Worm (Caenorhabditis elegans) whole organism, L4 larva: ENCODE results near the gene cpf-2.
"Not testable (repeated sequence)": the region's sequence is repeated elsewhere in the genome, so short reads cannot be mapped to it uniquely, and the experiment has no call there.

Source experiments
- D1046.2 ChIP-seq: fragments of 200-800 bp; sonication (Bioruptor generic); IDR thresholded peaks from 2 replicates; pipeline ENCODE4 v1.3.6; 2022; ENCODE audit warnings: missing genetic modification characterization, missing compliant biosample characterization
- F37D6.2 ChIP-seq: sonication (generic microtip); optimal IDR thresholded peaks from 2 replicates; lab custom pipeline; 2016; ENCODE audit warnings: mild to moderate bottlenecking, missing genetic modification characterization, missing compliant biosample characterization
- T26A8.4 ChIP-seq: fragments of 200-800 bp; sonication (Bioruptor generic); IDR thresholded peaks from 2 replicates; pipeline ENCODE4 v1.3.6; 2022; ENCODE audit warnings: missing genetic modification characterization, missing compliant biosample characterization
- Y105C5A.15 ChIP-seq: fragments of 200-800 bp; sonication (Bioruptor generic); IDR thresholded peaks from 2 replicates; pipeline ENCODE4 v1.3.6; 2022; ENCODE audit warnings: missing genetic modification characterization, missing compliant biosample characterization
- Y48G9A.11 ChIP-seq: fragments of 200-800 bp; sonication (Bioruptor generic); IDR thresholded peaks from 2 replicates; pipeline ENCODE4 v1.3.6; 2022; ENCODE audit warnings: missing genetic modification reagents, missing genetic modification characterization, missing compliant biosample characterization
- ZK337.2 ChIP-seq: fragments of 200-800 bp; sonication (Bioruptor generic); IDR thresholded peaks from 2 replicates; pipeline ENCODE4 v1.3.6; 2022; ENCODE audit warnings: missing genetic modification reagents, missing genetic modification characterization, missing compliant biosample characterization
- arid-1 ChIP-seq: fragments of 200-800 bp; sonication (Bioruptor generic); conservative IDR thresholded peaks from 2 replicates; pipeline ENCODE4 v1.3.6; 2022; ENCODE audit warnings: missing genetic modification reagents, missing genetic modification characterization, missing compliant biosample characterization
- ceh-20 ChIP-seq: fragments of 200-800 bp; sonication (Bioruptor generic); IDR thresholded peaks from 2 replicates; pipeline ENCODE4 v1.3.6; 2022; ENCODE audit warnings: missing genetic modification reagents, missing genetic modification characterization, missing compliant biosample characterization
- ceh-62 ChIP-seq: sonication (generic microtip); optimal IDR thresholded peaks from 2 replicates; lab custom pipeline; 2017; ENCODE audit warnings: missing biosample characterization, missing genetic modification characterization
- ctbp-1 ChIP-seq: fragments of 200-800 bp; sonication (Bioruptor generic); IDR thresholded peaks from 2 replicates; pipeline ENCODE4 v1.3.6; 2022; ENCODE audit warnings: missing genetic modification reagents, missing genetic modification characterization, missing compliant biosample characterization
- daf-16 ChIP-seq, 3 experiments: sonication (generic microtip); optimal IDR thresholded peaks; 2 replicates each; lab custom pipeline; 2016 to 2017; ENCODE audit warnings: missing genetic modification characterization in 3 of 3, missing genetic modification reagents in 3 of 3, mild to moderate bottlenecking in 2 of 3, missing compliant biosample characterization in 2 of 3, missing biosample characterization in 1 of 3, moderate library complexity in 1 of 3
- dmd-6 ChIP-seq: fragments of 200-800 bp; sonication (Bioruptor generic); IDR thresholded peaks from 2 replicates; pipeline ENCODE4 v1.3.6; 2022; ENCODE audit warnings: missing genetic modification reagents, missing genetic modification characterization, missing compliant biosample characterization
- dmd-8 ChIP-seq: fragments of 200-800 bp; sonication (Bioruptor generic); IDR thresholded peaks from 2 replicates; pipeline ENCODE4 v1.3.6; 2022; ENCODE audit warnings: missing genetic modification characterization, missing compliant biosample characterization
- dpl-1 ChIP-seq: fragments of 150-350 bp; optimal IDR thresholded peaks from 2 replicates; lab custom pipeline; 2014; ENCODE audit warnings: missing biosample characterization, missing genetic modification reagents, missing genetic modification characterization
- duxl-1 ChIP-seq: sonication (generic microtip); optimal IDR thresholded peaks from 2 replicates; lab custom pipeline; 2016; ENCODE audit warnings: mild to moderate bottlenecking, missing genetic modification characterization, moderate library complexity, missing compliant biosample characterization; ENCODE audit not compliant: poor library complexity
- dve-1 ChIP-seq: sonication (generic microtip); optimal IDR thresholded peaks from 2 replicates; lab custom pipeline; 2017; ENCODE audit warnings: antibody characterized with exemption, mild to moderate bottlenecking, missing genetic modification characterization, missing compliant biosample characterization; ENCODE audit not compliant: insufficient read depth
- egl-43 ChIP-seq: fragments of 200-800 bp; sonication (Bioruptor generic); IDR thresholded peaks from 2 replicates; pipeline ENCODE4 v1.3.6; 2022; ENCODE audit warnings: missing genetic modification reagents, missing genetic modification characterization, missing compliant biosample characterization
- hlh-11 ChIP-seq: fragments of 200-800 bp; sonication (Bioruptor generic); optimal IDR thresholded peaks from 2 replicates; lab custom pipeline; 2018; ENCODE audit warnings: mild to moderate bottlenecking, missing genetic modification characterization, missing compliant biosample characterization
- hlh-30 ChIP-seq: sonication (generic microtip); optimal IDR thresholded peaks from 2 replicates; lab custom pipeline; 2017; ENCODE audit warnings: antibody characterized with exemption, mild to moderate bottlenecking, missing genetic modification characterization, missing compliant biosample characterization; ENCODE audit not compliant: insufficient read depth
- hmg-1.1 ChIP-seq: fragments of 200-800 bp; sonication (Bioruptor generic); IDR thresholded peaks from 2 replicates; pipeline ENCODE4 v1.3.6; 2022; ENCODE audit warnings: missing genetic modification reagents, missing genetic modification characterization, missing compliant biosample characterization
- lim-7 ChIP-seq: fragments of 200-800 bp; sonication (Bioruptor generic); IDR thresholded peaks from 2 replicates; pipeline ENCODE4 v1.3.6; 2022; ENCODE audit warnings: missing genetic modification characterization, missing compliant biosample characterization
- lin-1 ChIP-seq: fragments of 200-800 bp; sonication (Bioruptor generic); IDR thresholded peaks from 2 replicates; pipeline ENCODE4 v1.3.6; 2022; ENCODE audit warnings: missing genetic modification reagents, missing genetic modification characterization, missing compliant biosample characterization
- lin-29 ChIP-seq: fragments of 200-800 bp; sonication (Bioruptor generic); IDR thresholded peaks from 2 replicates; pipeline ENCODE4 v1.3.6; 2022; ENCODE audit warnings: missing genetic modification reagents, missing genetic modification characterization, missing compliant biosample characterization
- lin-38 ChIP-seq: fragments of 200-800 bp; sonication (Bioruptor generic); IDR thresholded peaks from 2 replicates; pipeline ENCODE4 v1.3.6; 2022; ENCODE audit warnings: missing genetic modification reagents, missing genetic modification characterization, missing compliant biosample characterization
- lir-3 ChIP-seq: sonication (generic microtip); optimal IDR thresholded peaks from 2 replicates; lab custom pipeline; 2016; ENCODE audit warnings: mild to moderate bottlenecking, missing genetic modification characterization, missing compliant biosample characterization
- lsy-2 ChIP-seq, 2 experiments: fragments of 150-350 bp in 1 of 2; sonication (generic microtip) in 1 of 2; optimal IDR thresholded peaks; 2 replicates each; lab custom pipeline; 2014 to 2017; ENCODE audit warnings: missing biosample characterization in 2 of 2, missing genetic modification characterization in 2 of 2
- mes-2 ChIP-seq: sonication (generic microtip); optimal IDR thresholded peaks from 2 replicates; lab custom pipeline; 2016; ENCODE audit warnings: missing genotype, mild to moderate bottlenecking, missing genetic modification characterization, missing compliant biosample characterization; ENCODE audit not compliant: poor library complexity, severe bottlenecking
- nhr-102 ChIP-seq: sonication (generic microtip); optimal IDR thresholded peaks from 2 replicates; lab custom pipeline; 2016; ENCODE audit warnings: mild to moderate bottlenecking, missing genetic modification characterization, moderate library complexity, missing compliant biosample characterization
- nhr-28 ChIP-seq: fragments of 150-350 bp; optimal IDR thresholded peaks from 2 replicates; lab custom pipeline; 2014; ENCODE audit warnings: missing biosample characterization, missing genetic modification characterization
- nhr-42 ChIP-seq: fragments of 200-800 bp; sonication (Bioruptor generic); IDR thresholded peaks from 2 replicates; pipeline ENCODE4 v1.3.6; 2022; ENCODE audit warnings: missing genetic modification characterization, missing compliant biosample characterization
- pha-4 ChIP-seq, 2 experiments: fragments of 150-350 bp in 1 of 2; fragments of 200-800 bp in 1 of 2; sonication (Bioruptor generic) in 1 of 2; IDR thresholded peaks in 1 of 2; optimal IDR thresholded peaks in 1 of 2; 2 replicates each; pipeline versions ENCODE4 v1.3.6 to Lab custom; 2014 to 2022; ENCODE audit warnings: missing genetic modification characterization in 2 of 2, missing genetic modification reagents in 2 of 2, missing biosample characterization in 1 of 2, missing compliant biosample characterization in 1 of 2
- php-3 ChIP-seq: fragments of 200-800 bp; sonication (Bioruptor generic); IDR thresholded peaks from 2 replicates; pipeline ENCODE4 v1.3.6; 2022; ENCODE audit warnings: missing genetic modification reagents, missing genetic modification characterization, missing compliant biosample characterization
- saeg-2 ChIP-seq: fragments of 200-800 bp; sonication (Bioruptor generic); IDR thresholded peaks from 2 replicates; pipeline ENCODE4 v1.3.6; 2022; ENCODE audit warnings: missing genetic modification reagents, missing genetic modification characterization, missing compliant biosample characterization
- set-16 ChIP-seq: fragments of 200-800 bp; sonication (Bioruptor generic); IDR thresholded peaks from 2 replicates; pipeline ENCODE4 v1.3.6; 2022; ENCODE audit warnings: missing genetic modification reagents, missing genetic modification characterization, missing compliant biosample characterization
- snpc-1.2 ChIP-seq: fragments of 200-800 bp; sonication (Bioruptor generic); IDR thresholded peaks from 2 replicates; pipeline ENCODE4 v1.3.6; 2022; ENCODE audit warnings: missing genetic modification reagents, missing genetic modification characterization, missing compliant biosample characterization
- spr-1 ChIP-seq: sonication (generic microtip); optimal IDR thresholded peaks from 2 replicates; lab custom pipeline; 2016; ENCODE audit warnings: mild to moderate bottlenecking, missing genetic modification characterization, missing compliant biosample characterization
- tra-1 ChIP-seq: fragments of 200-800 bp; sonication (Bioruptor generic); IDR thresholded peaks from 2 replicates; pipeline ENCODE4 v1.3.6; 2022; ENCODE audit warnings: missing genetic modification reagents, missing genetic modification characterization, missing compliant biosample characterization
- unc-62 ChIP-seq, 3 experiments: fragments of 150-350 bp in 1 of 3; sonication (generic microtip); optimal IDR thresholded peaks in 2 of 3; peaks in 1 of 3; 1 replicate in 1 of 3; 2 replicates in 2 of 3; lab custom pipeline; 2014 to 2017; ENCODE audit warnings: missing biosample characterization in 3 of 3, missing genetic modification characterization in 3 of 3, missing genetic modification reagents in 3 of 3, missing genotype in 1 of 3
- vab-7 ChIP-seq: fragments of 200-800 bp; sonication (Bioruptor generic); IDR thresholded peaks from 2 replicates; pipeline ENCODE4 v1.3.6; 2022; ENCODE audit warnings: missing genetic modification reagents, missing genetic modification characterization, missing compliant biosample characterization
- zfp-3 ChIP-seq: fragments of 200-800 bp; sonication (Bioruptor generic); conservative IDR thresholded peaks from 2 replicates; pipeline ENCODE4 v1.3.6; 2022; ENCODE audit warnings: missing genetic modification reagents, missing genetic modification characterization, missing compliant biosample characterization
- zip-2 ChIP-seq: fragments of 150-350 bp; optimal IDR thresholded peaks from 2 replicates; lab custom pipeline; 2014; ENCODE audit warnings: missing biosample characterization, missing genetic modification characterization
- ztf-7 ChIP-seq: fragments of 150-350 bp; optimal IDR thresholded peaks from 2 replicates; lab custom pipeline; 2014; ENCODE audit warnings: missing biosample characterization, missing genetic modification characterization

cpf-2 gene

ce11 chrIII:13298722-13299431, 30.2 kb upstream of the cpf-2 start, which contains the start of gene pgm-2 (continued):
- no peak for TF ChIP-seq saeg-2 (GFP tag; lab: Robert Waterston, UW)
- TF ChIP-seq lim-7: no peak
- TF ChIP-seq Y105C5A.15 (GFP tag; lab: Robert Waterston, UW): no peak
- TF ChIP-seq duxl-1 (tag; lab: Kevin White, UChicago): no peak
- TF ChIP-seq lir-3 (tag; lab: Kevin White, UChicago): no peak
- TF ChIP-seq dmd-8 (GFP tag; lab: Robert Waterston, UW): no peak
- no peak for TF ChIP-seq unc-62 (GFP tag; optimal IDR thresholded peaks at IDR 0.05 in 1 of 2; lab: Kevin White, UChicago)
- no peak for TF ChIP-seq unc-62 (tag; optimal IDR thresholded peaks at IDR 0.05; lab: Kevin White, UChicago)
- no peak for TF ChIP-seq zip-2 (tag; lab: Kevin White, UChicago)
- no peak for TF ChIP-seq spr-1 (tag; lab: Kevin White, UChicago)
- no peak; the same call in 1 of the 2 replicates for TF ChIP-seq dmd-6 (GFP tag; lab: Robert Waterston, UW)
- TF ChIP-seq, all 104 proteins: peak for 9

ce11 chrIII:13296289-13296874, 27.7 kb upstream of the cpf-2 start, which contains the start of gene npp-18:
Gene npp-18, plus strand, starts transcription at chrIII:13296853.
- TF ChIP-seq vab-7 (GFP tag; lab: Robert Waterston, UW) (peak; percentile 67), F37D6.2 (tag; lab: Kevin White, UChicago) (peak; percentile 16), ztf-7 (tag; lab: Kevin White, UChicago) (peak; percentile 0), pha-4 (GFP tag; IDR thresholded peaks at IDR 0.05; lab: Robert Waterston, UW) (peak; percentile 77), mes-2 (peak; percentile 81), lsy-2 (tag; optimal IDR thresholded peaks at IDR 0.05; lab: Kevin White, UChicago) (peak in 1 of 2 experiments; percentile 86), nhr-28 (tag; lab: Kevin White, UChicago) (peak; percentile 9), hlh-30 (tag; lab: Kevin White, UChicago) (peak; percentile 4), saeg-2 (GFP tag; lab: Robert Waterston, UW) (peak; percentile 76; the same call in 1 of the 2 replicates), egl-43 (GFP tag; lab: Robert Waterston, UW) (peak; percentile 76; the same call in 1 of the 2 replicates), dmd-6 (GFP tag; lab: Robert Waterston, UW) (peak; percentile 54), nhr-102 (peak; percentile 49), ceh-20 (peak; percentile 77), dve-1 (tag; lab: Kevin White, UChicago) (peak; percentile 56), lin-1 (GFP tag; lab: Robert Waterston, UW) (0 out of 2 replicates have a peak, but pooled peaks have one; percentile 54), hmg-1.1 (GFP tag; lab: Robert Waterston, UW) (peak; percentile 86), php-3 (GFP tag; lab: Robert Waterston, UW) (peak; percentile 45; the same call in 1 of the 2 replicates), zfp-3 (GFP tag; lab: Robert Waterston, UW) (peak; percentile 70), ctbp-1 (GFP tag; lab: Robert Waterston, UW) (peak; percentile 70; the same call in 1 of the 2 replicates), lin-29 (GFP tag; lab: Robert Waterston, UW) (peak; percentile 58; the same call in 1 of the 2 replicates), tra-1 (peak; percentile 71; the same call in 1 of the 2 replicates), set-16 (GFP tag; lab: Robert Waterston, UW) (peak; percentile 55; the same call in 1 of the 2 replicates), ZK337.2 (0 out of 2 replicates have a peak, but pooled peaks have one; percentile 46), T26A8.4 (GFP tag; lab: Robert Waterston, UW) (peak; percentile 87), arid-1 (GFP tag; lab: Robert Waterston, UW) (0 out of 2 replicates have a peak, but pooled peaks have one; percentile 15), lim-7 (peak; percentile 62; the same call in 1 of the 2 replicates), Y48G9A.11 (peak; percentile 55; the same call in 1 of the 2 replicates), dpl-1 (GFP tag; lab: Kevin White, UChicago) (peak; percentile 89), ceh-62 (tag; lab: Kevin White, UChicago) (peak; percentile 12), hlh-11 (tag; lab: Kevin White, UChicago) (peak; percentile 4), lin-38 (GFP tag; lab: Robert Waterston, UW) (peak; percentile 84), daf-16 (tag; optimal IDR thresholded peaks at IDR 0.05; lab: Kevin White, UChicago) (peak; percentile 2), D1046.2 (GFP tag; lab: Robert Waterston, UW) (peak; percentile 77; the same call in 1 of the 2 replicates), dmd-8 (GFP tag; lab: Robert Waterston, UW) (0 out of 2 replicates have a peak, but pooled peaks have one; percentile 44), nhr-42 (GFP tag; lab: Robert Waterston, UW) (0 out of 2 replicates have a peak, but pooled peaks have one; percentile 62), snpc-1.2 (0 out of 2 replicates have a peak, but pooled peaks have one; percentile 7)
- TF ChIP-seq pha-4 (tag; optimal IDR thresholded peaks at IDR 0.05; lab: Kevin White, UChicago); daf-16 (GFP tag; optimal IDR thresholded peaks at IDR 0.05; lab: Kevin White, UChicago): not testable (repeated sequence)
